Fruit fly (Drosophila melanogaster) whole organism, embryonic: ENCODE data around the gene Adat1.

ENCODE experiments used
- Ada2b ChIP-seq: fragments of 200-800 bp; sonication (Bioruptor generic); IDR thresholded peaks from 2 replicates; pipeline ENCODE4 v1.3.6; 2022; ENCODE audit warnings: missing biosample characterization, missing genetic modification characterization
- B-H2 ChIP-seq: fragments of 200-800 bp; sonication (Bioruptor generic); optimal IDR thresholded peaks from 2 replicates; lab custom pipeline; 2018; ENCODE audit warnings: missing biosample characterization, mild to moderate bottlenecking, missing genetic modification characterization
- CG11504 ChIP-seq: fragments of 200-800 bp; sonication (Bioruptor generic); optimal IDR thresholded peaks from 3 replicates; lab custom pipeline; 2019; ENCODE audit warnings: missing biosample characterization, mild to moderate bottlenecking, missing genetic modification characterization, moderate library complexity
- CG12219 ChIP-seq: fragments of 200-800 bp; sonication (Bioruptor generic); optimal IDR thresholded peaks from 3 replicates; lab custom pipeline; 2018; ENCODE audit warnings: missing biosample characterization, mild to moderate bottlenecking, missing genetic modification characterization
- CG12236 ChIP-seq: fragments of 200-800 bp; sonication (Bioruptor generic); optimal IDR thresholded peaks from 2 replicates; lab custom pipeline; 2016; ENCODE audit warnings: missing biosample characterization, missing genetic modification characterization
- CG13424 ChIP-seq: fragments of 200-800 bp; sonication (Bioruptor generic); optimal IDR thresholded peaks from 2 replicates; lab custom pipeline; 2019; ENCODE audit warnings: missing biosample characterization, mild to moderate bottlenecking, missing genetic modification characterization, moderate library complexity
- CG1602 ChIP-seq: fragments of 200-800 bp; sonication (Bioruptor generic); optimal IDR thresholded peaks from 3 replicates; lab custom pipeline; 2016; ENCODE audit warnings: missing biosample characterization, missing genetic modification characterization
- CG1647 ChIP-seq: fragments of 200-800 bp; sonication (Bioruptor generic); optimal IDR thresholded peaks from 3 replicates; lab custom pipeline; 2016; ENCODE audit warnings: missing biosample characterization, missing genetic modification characterization
- CG2120 ChIP-seq: fragments of 200-800 bp; sonication (Bioruptor generic); optimal IDR thresholded peaks from 3 replicates; lab custom pipeline; 2016; ENCODE audit warnings: missing biosample characterization, missing genetic modification characterization
- CG2712 ChIP-seq: fragments of 200-800 bp; optimal IDR thresholded peaks from 3 replicates; lab custom pipeline; 2019; ENCODE audit warnings: missing biosample characterization, mild to moderate bottlenecking, missing genetic modification characterization, moderate library complexity
- CG4282 ChIP-seq: fragments of 200-800 bp; sonication (Bioruptor generic); optimal IDR thresholded peaks from 2 replicates; lab custom pipeline; 2016; ENCODE audit warnings: missing biosample characterization, missing genetic modification characterization
- CG4404 ChIP-seq: fragments of 200-800 bp; sonication (Bioruptor generic); IDR thresholded peaks from 2 replicates; pipeline ENCODE4 v1.3.6; 2022; ENCODE audit warnings: missing biosample characterization, missing genetic modification characterization
- CG6854 ChIP-seq: fragments of 200-800 bp; sonication (Bioruptor generic); optimal IDR thresholded peaks from 3 replicates; lab custom pipeline; 2017; ENCODE audit warnings: missing biosample characterization, mild to moderate bottlenecking, missing genetic modification characterization
- CG9215 ChIP-seq: fragments of 200-800 bp; sonication (Bioruptor generic); IDR thresholded peaks from 2 replicates; pipeline ENCODE4 v1.3.6; 2022; ENCODE audit warnings: missing biosample characterization, missing genetic modification characterization
- D19B ChIP-seq: fragments of 200-800 bp; sonication (Bioruptor generic); optimal IDR thresholded peaks from 2 replicates; lab custom pipeline; 2017; ENCODE audit warnings: missing biosample characterization, mild to moderate bottlenecking, missing genetic modification characterization
- Dll ChIP-seq: fragments of 200-800 bp; sonication (Bioruptor generic); IDR thresholded peaks from 4 replicates; pipeline ENCODE4 v1.3.6; 2022; ENCODE audit warnings: missing biosample characterization, missing genetic modification characterization; ENCODE audit not compliant: partially characterized antibody
- Dref ChIP-seq: fragments of 200-800 bp; sonication (Bioruptor generic); IDR thresholded peaks from 2 replicates; pipeline ENCODE4 v1.3.6; 2022; ENCODE audit warnings: missing biosample characterization, missing genetic modification characterization
- Ets97D ChIP-seq: fragments of 200-800 bp; sonication (Bioruptor generic); optimal IDR thresholded peaks from 3 replicates; lab custom pipeline; 2016; ENCODE audit warnings: missing biosample characterization, missing genetic modification characterization
- GATAe ChIP-seq: fragments of 200-800 bp; sonication (Bioruptor generic); conservative IDR thresholded peaks from 2 replicates; pipeline ENCODE4 v1.3.6; 2022; ENCODE audit warnings: missing biosample characterization, missing genetic modification characterization
- Pdp1 ChIP-seq, 2 experiments: fragments of 200-800 bp; sonication (Bioruptor generic); optimal IDR thresholded peaks; 3 replicates each; lab custom pipeline; 2016; ENCODE audit warnings: missing biosample characterization in 2 of 2, missing genetic modification characterization in 2 of 2, mild to moderate bottlenecking in 1 of 2, moderate library complexity in 1 of 2
- Side ChIP-seq: fragments of 200-800 bp; sonication (Bioruptor generic); optimal IDR thresholded peaks from 2 replicates; lab custom pipeline; 2016; ENCODE audit warnings: missing biosample characterization, missing genetic modification characterization
- Taf1 ChIP-seq: fragments of 200-800 bp; sonication (Bioruptor generic); IDR thresholded peaks from 2 replicates; pipeline ENCODE4 v1.3.6; 2022; ENCODE audit warnings: missing biosample characterization, missing genetic modification characterization
- Vsx1 ChIP-seq: fragments of 200-800 bp; sonication (Bioruptor generic); optimal IDR thresholded peaks from 2 replicates; lab custom pipeline; 2017; ENCODE audit warnings: missing biosample characterization, mild to moderate bottlenecking, missing genetic modification characterization, missing genetic modification reagents
- Xrp1 ChIP-seq: fragments of 200-800 bp; sonication (Bioruptor generic); IDR thresholded peaks from 2 replicates; pipeline ENCODE4 v1.3.6; 2022; ENCODE audit warnings: missing biosample characterization, missing genetic modification characterization
- YL-1 ChIP-seq: fragments of 200-800 bp; sonication (Bioruptor generic); optimal IDR thresholded peaks from 3 replicates; lab custom pipeline; 2017; ENCODE audit warnings: missing biosample characterization, mild to moderate bottlenecking, missing genetic modification characterization
- ab ChIP-seq: fragments of 200-800 bp; sonication (Bioruptor generic); optimal IDR thresholded peaks from 2 replicates; lab custom pipeline; 2016; ENCODE audit warnings: missing biosample characterization, missing genetic modification characterization
- bab2 ChIP-seq: fragments of 200-800 bp; sonication (Bioruptor generic); optimal IDR thresholded peaks from 2 replicates; lab custom pipeline; 2016; ENCODE audit warnings: missing biosample characterization, missing genetic modification characterization
- btn ChIP-seq: fragments of 200-800 bp; sonication (Bioruptor generic); optimal IDR thresholded peaks from 2 replicates; lab custom pipeline; 2016; ENCODE audit warnings: missing biosample characterization, missing genetic modification characterization
- cas ChIP-seq: fragments of 200-800 bp; sonication (Bioruptor generic); IDR thresholded peaks from 2 replicates; pipeline ENCODE4 v1.3.6; 2022; ENCODE audit warnings: missing biosample characterization, missing genetic modification characterization
- ci ChIP-seq: fragments of 200-800 bp; sonication (Bioruptor generic); IDR thresholded peaks from 3 replicates; pipeline ENCODE4 v1.3.6; 2022; ENCODE audit warnings: missing biosample characterization, missing genetic modification characterization
- croc ChIP-seq: fragments of 200-800 bp; sonication (Bioruptor generic); conservative IDR thresholded peaks from 3 replicates; pipeline ENCODE4 v1.3.6; 2022; ENCODE audit warnings: missing biosample characterization, missing genetic modification characterization
- dan ChIP-seq: fragments of 200-800 bp; sonication (Bioruptor generic); IDR thresholded peaks from 2 replicates; pipeline ENCODE4 v1.3.6; 2022; ENCODE audit warnings: missing biosample characterization, missing genetic modification characterization
- dmrt99B ChIP-seq: fragments of 200-800 bp; sonication (Bioruptor generic); optimal IDR thresholded peaks from 2 replicates; lab custom pipeline; 2018; ENCODE audit warnings: missing biosample characterization, mild to moderate bottlenecking, missing genetic modification characterization, moderate library complexity
- ftz-f1 ChIP-seq: fragments of 200-800 bp; sonication (Bioruptor generic); optimal IDR thresholded peaks from 2 replicates; lab custom pipeline; 2016; ENCODE audit warnings: missing biosample characterization, missing genetic modification characterization
- gcm2 ChIP-seq: fragments of 200-800 bp; sonication (Bioruptor generic); optimal IDR thresholded peaks from 2 replicates; lab custom pipeline; 2016; ENCODE audit warnings: missing biosample characterization, missing genetic modification characterization
- lab ChIP-seq: fragments of 200-800 bp; sonication (Bioruptor generic); optimal IDR thresholded peaks from 3 replicates; lab custom pipeline; 2017; ENCODE audit warnings: missing biosample characterization, missing genetic modification characterization, mild to moderate bottlenecking, moderate library complexity, missing genetic modification reagents
- lbe ChIP-seq: fragments of 200-800 bp; sonication (Bioruptor generic); optimal IDR thresholded peaks from 2 replicates; lab custom pipeline; 2016; ENCODE audit warnings: missing biosample characterization, mild to moderate bottlenecking, missing genetic modification characterization
- lilli ChIP-seq: fragments of 200-800 bp; sonication (Bioruptor generic); optimal IDR thresholded peaks from 3 replicates; lab custom pipeline; 2016; ENCODE audit warnings: missing biosample characterization, missing genetic modification characterization
- luna ChIP-seq: fragments of 200-800 bp; sonication (Bioruptor generic); optimal IDR thresholded peaks from 2 replicates; lab custom pipeline; 2016; ENCODE audit warnings: missing biosample characterization, missing genetic modification characterization
- nau ChIP-seq: fragments of 200-800 bp; sonication (Bioruptor generic); optimal IDR thresholded peaks from 3 replicates; lab custom pipeline; 2017; ENCODE audit warnings: missing biosample characterization, mild to moderate bottlenecking, missing genetic modification characterization, missing genetic modification reagents
- odd ChIP-seq: fragments of 200-800 bp; sonication (Bioruptor generic); optimal IDR thresholded peaks from 2 replicates; lab custom pipeline; 2017; ENCODE audit warnings: missing biosample characterization, mild to moderate bottlenecking, missing genetic modification characterization
- salm ChIP-seq: fragments of 200-800 bp; sonication (Bioruptor generic); optimal IDR thresholded peaks from 2 replicates; lab custom pipeline; 2018; ENCODE audit warnings: missing biosample characterization, mild to moderate bottlenecking, missing genetic modification characterization
- seq ChIP-seq: fragments of 200-800 bp; sonication (Bioruptor generic); IDR thresholded peaks from 2 replicates; pipeline ENCODE4 v1.3.6; 2022; ENCODE audit warnings: missing biosample characterization, missing genetic modification characterization
- toy ChIP-seq: fragments of 200-800 bp; sonication (Bioruptor generic); IDR thresholded peaks from 2 replicates; pipeline ENCODE4 v1.3.6; 2022; ENCODE audit warnings: missing biosample characterization, missing genetic modification characterization
- trh ChIP-seq: fragments of 200-800 bp; sonication (Bioruptor generic); optimal IDR thresholded peaks from 2 replicates; lab custom pipeline; 2016; ENCODE audit warnings: missing biosample characterization, missing genetic modification characterization
- tx ChIP-seq: fragments of 200-800 bp; sonication (Bioruptor generic); optimal IDR thresholded peaks from 2 replicates; lab custom pipeline; 2016; ENCODE audit warnings: missing biosample characterization, missing genetic modification characterization
- usp ChIP-seq: fragments of >200 bp; optimal IDR thresholded peaks from 2 replicates; lab custom pipeline; 2017; ENCODE audit warnings: missing biosample characterization, missing genetic modification characterization
- vfl ChIP-seq: fragments of 200-800 bp; sonication (Bioruptor generic); optimal IDR thresholded peaks from 2 replicates; lab custom pipeline; 2016; ENCODE audit warnings: missing biosample characterization, missing genetic modification characterization
- wor ChIP-seq: fragments of 200-800 bp; sonication (Bioruptor generic); IDR thresholded peaks from 2 replicates; pipeline ENCODE4 v1.3.6; 2022; ENCODE audit warnings: missing biosample characterization, missing genetic modification characterization
- zfh1 ChIP-seq: fragments of 200-800 bp; sonication (Bioruptor generic); IDR thresholded peaks from 3 replicates; pipeline ENCODE4 v1.3.6; 2022; ENCODE audit warnings: missing biosample characterization, missing genetic modification characterization

Adat1 gene

dm6 chr2L:13780109-13780947 lies 30.9 kb downstream of the Adat1 start, which contains the start of the genes CG9008 and p38b (continued):
- TF ChIP-seq CG1602 (GFP tag; lab: Kevin White, UChicago): peak; percentile 62
- TF ChIP-seq gcm2 (GFP tag; lab: Kevin White, UChicago): peak; percentile 6
- peak; percentile 40 for TF ChIP-seq CG12219
- TF ChIP-seq ci: peak; percentile 4; the same call in 1 of the 3 replicates
- TF ChIP-seq GATAe (GFP tag; lab: Robert Waterston, UW): no peak
- peak; percentile 70 for TF ChIP-seq lilli (GFP tag; lab: Kevin White, UChicago)
- TF ChIP-seq lab (GFP tag; lab: Kevin White, UChicago): peak; percentile 79
- peak; percentile 89 for TF ChIP-seq CG2712
- TF ChIP-seq Ets97D (GFP tag; lab: Kevin White, UChicago): peak; percentile 9
- no peak for TF ChIP-seq CG1647
- TF ChIP-seq Dref (GFP tag; lab: Robert Waterston, UW): peak; percentile 83
- TF ChIP-seq ab (GFP tag; lab: Kevin White, UChicago): no peak
- TF ChIP-seq odd (GFP tag; lab: Kevin White, UChicago): peak; percentile 87
- TF ChIP-seq salm (tag; lab: Kevin White, UChicago): peak; percentile 8
- TF ChIP-seq btn (GFP tag; lab: Kevin White, UChicago): no peak
- TF ChIP-seq Ada2b: peak; percentile 32; the same call in 1 of the 2 replicates
- peak in 1 of 2 experiments; percentile 48 for TF ChIP-seq Pdp1 (GFP tag; optimal IDR thresholded peaks at IDR 0.05; lab: Kevin White, UChicago)
- peak; percentile 52 for TF ChIP-seq lbe (GFP tag; lab: Kevin White, UChicago)
- TF ChIP-seq zfh1 (GFP tag; lab: Robert Waterston, UW): peak; percentile 48; the same call in 2 of the 3 replicates
- TF ChIP-seq usp: no peak
- TF ChIP-seq luna (GFP tag; lab: Kevin White, UChicago): no peak
- TF ChIP-seq dan (GFP tag; lab: Robert Waterston, UW): no peak
- TF ChIP-seq dmrt99B (tag; lab: Kevin White, UChicago): peak; percentile 89
- TF ChIP-seq CG9215 (GFP tag; lab: Robert Waterston, UW): peak; percentile 56
- 0 out of 2 replicates have a peak, but pooled peaks have one; percentile 20 for TF ChIP-seq toy (GFP tag; lab: Robert Waterston, UW)
- peak; percentile 8 for TF ChIP-seq vfl (GFP tag; lab: Kevin White, UChicago)
- TF ChIP-seq trh: peak; percentile 30
- TF ChIP-seq bab2: peak; percentile 46
- TF ChIP-seq Xrp1: peak; percentile 56; the same call in 1 of the 2 replicates
- TF ChIP-seq CG4404: no peak
- TF ChIP-seq Side (GFP tag; lab: Kevin White, UChicago): no peak
- no peak for TF ChIP-seq cas
- peak; percentile 15; the same call in 1 of the 2 replicates for TF ChIP-seq wor (GFP tag; lab: Robert Waterston, UW)
- TF ChIP-seq CG13424 (tag; lab: Kevin White, UChicago): peak; percentile 92
- peak; percentile 92 for TF ChIP-seq CG11504
- peak; percentile 44; the same call in 1 of the 3 replicates for TF ChIP-seq croc (GFP tag; lab: Robert Waterston, UW)
- no peak for TF ChIP-seq nau (GFP tag; lab: Kevin White, UChicago)
- peak; percentile 83 for TF ChIP-seq CG6854 (GFP tag; lab: Kevin White, UChicago)
- TF ChIP-seq CG12236 (GFP tag; lab: Kevin White, UChicago): no peak
- peak; percentile 40 for TF ChIP-seq B-H2 (GFP tag; lab: Kevin White, UChicago)
- peak; percentile 77 for TF ChIP-seq D19B
- TF ChIP-seq CG2120 (GFP tag; lab: Kevin White, UChicago): peak; percentile 77
- TF ChIP-seq CG4282: no peak
- TF ChIP-seq Taf1: no peak
- no peak; the same call in 1 of the 2 replicates for TF ChIP-seq seq
- TF ChIP-seq Dll (GFP tag; lab: Robert Waterston, UW): peak; percentile 53
- no peak for TF ChIP-seq ftz-f1
- TF ChIP-seq YL-1 (GFP tag; lab: Kevin White, UChicago): peak; percentile 47
- no peak for TF ChIP-seq tx (GFP tag; lab: Kevin White, UChicago)
- TF ChIP-seq Vsx1 (GFP tag; lab: Kevin White, UChicago): peak; percentile 90
